Worm (Caenorhabditis elegans) whole organism, mixed stage, embryonic: ENCODE data around the gene str-248.

ENCODE experiments used
- ceh-39 ChIP-seq: fragments of 150-350 bp; optimal IDR thresholded peaks from 2 replicates; lab custom pipeline; 2014; ENCODE audit warnings: missing biosample characterization, missing genetic modification characterization
- ceh-43 ChIP-seq: fragments of 200-800 bp; sonication (Bioruptor generic); optimal IDR thresholded peaks from 2 replicates; lab custom pipeline; 2018; ENCODE audit warnings: mild to moderate bottlenecking, missing genetic modification characterization, moderate library complexity, missing compliant biosample characterization

DNA sequence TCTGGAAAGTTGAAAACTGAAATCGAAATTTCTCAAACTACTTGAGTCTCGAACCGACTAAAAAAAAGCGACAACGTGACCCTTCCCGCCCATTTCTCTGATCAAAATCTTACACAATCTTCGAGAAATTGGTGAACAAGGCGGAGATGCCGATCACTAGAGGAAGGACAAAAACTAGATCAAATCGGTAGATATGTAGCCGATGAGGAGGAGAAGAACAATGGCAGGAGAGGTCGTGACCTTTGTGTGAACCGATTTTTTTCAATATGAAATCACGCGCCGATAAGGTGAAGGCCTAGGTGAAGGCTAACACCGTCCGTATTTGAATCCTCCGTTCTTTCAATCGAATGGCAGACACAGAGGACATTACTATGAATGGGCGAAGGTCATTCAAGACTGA, 31.6 kb upstream of the str-248 start:
- no peak for TF ChIP-seq ceh-43 (GFP tag; lab: Kevin White, UChicago)
- no peak for TF ChIP-seq ceh-39 (tag; lab: Kevin White, UChicago)
